Fruit fly (Drosophila melanogaster) whole organism, embryonic: ENCODE data around the gene CG33641.

Experiments
- Asciz ChIP-seq: fragments of 200-800 bp; sonication (Bioruptor generic); optimal IDR thresholded peaks from 2 replicates; lab custom pipeline; 2017; ENCODE audit warnings: missing biosample characterization, mild to moderate bottlenecking, missing genetic modification characterization, missing genetic modification reagents
- Atf6 ChIP-seq: fragments of 200-800 bp; sonication (Bioruptor generic); IDR thresholded peaks from 2 replicates; pipeline ENCODE4 v1.3.6; 2022; ENCODE audit warnings: missing biosample characterization, missing genetic modification characterization
- CG11456 ChIP-seq: fragments of 200-800 bp; sonication (Bioruptor generic); IDR thresholded peaks from 3 replicates; pipeline ENCODE4 v1.3.6; 2022; ENCODE audit warnings: missing biosample characterization, missing genetic modification characterization
- CG12071 ChIP-seq: fragments of 200-800 bp; sonication (Bioruptor generic); optimal IDR thresholded peaks from 3 replicates; lab custom pipeline; 2018; ENCODE audit warnings: missing biosample characterization, mild to moderate bottlenecking, missing genetic modification characterization
- CG12219 ChIP-seq: fragments of 200-800 bp; sonication (Bioruptor generic); optimal IDR thresholded peaks from 3 replicates; lab custom pipeline; 2018; ENCODE audit warnings: missing biosample characterization, mild to moderate bottlenecking, missing genetic modification characterization
- CG12236 ChIP-seq: fragments of 200-800 bp; sonication (Bioruptor generic); optimal IDR thresholded peaks from 2 replicates; lab custom pipeline; 2016; ENCODE audit warnings: missing biosample characterization, missing genetic modification characterization
- CG15479 ChIP-seq: fragments of 200-800 bp; sonication (Bioruptor generic); optimal IDR thresholded peaks from 3 replicates; lab custom pipeline; 2019; ENCODE audit warnings: missing biosample characterization, mild to moderate bottlenecking, missing genetic modification characterization, moderate library complexity
- CG17802 ChIP-seq: fragments of 200-800 bp; sonication (Bioruptor generic); optimal IDR thresholded peaks from 2 replicates; lab custom pipeline; 2018; ENCODE audit warnings: missing biosample characterization, mild to moderate bottlenecking, missing genetic modification characterization, moderate library complexity
- CG2875 ChIP-seq: fragments of 200-800 bp; sonication (Bioruptor generic); optimal IDR thresholded peaks from 2 replicates; lab custom pipeline; 2017; ENCODE audit warnings: missing biosample characterization, mild to moderate bottlenecking, missing genetic modification characterization, missing genetic modification reagents
- CG31365 ChIP-seq: fragments of 200-800 bp; sonication (Bioruptor generic); optimal IDR thresholded peaks from 2 replicates; lab custom pipeline; 2018; ENCODE audit warnings: missing biosample characterization, mild to moderate bottlenecking, missing genetic modification characterization
- CG32532 ChIP-seq: fragments of 200-800 bp; sonication (Bioruptor generic); IDR thresholded peaks from 2 replicates; pipeline ENCODE4 v1.3.6; 2022; ENCODE audit warnings: missing biosample characterization, missing genetic modification characterization
- CG32767 ChIP-seq: fragments of 200-800 bp; sonication (Bioruptor generic); IDR thresholded peaks from 2 replicates; pipeline ENCODE4 v1.3.6; 2022; ENCODE audit warnings: missing biosample characterization, missing genetic modification characterization
- CG4404 ChIP-seq: fragments of 200-800 bp; sonication (Bioruptor generic); IDR thresholded peaks from 2 replicates; pipeline ENCODE4 v1.3.6; 2022; ENCODE audit warnings: missing biosample characterization, missing genetic modification characterization
- CG5953 ChIP-seq: fragments of 200-800 bp; sonication (Bioruptor generic); IDR thresholded peaks from 2 replicates; pipeline ENCODE4 v1.3.6; 2022; ENCODE audit warnings: missing biosample characterization, missing genetic modification characterization
- CG6175 ChIP-seq: fragments of 200-800 bp; sonication (Bioruptor generic); IDR thresholded peaks from 3 replicates; pipeline ENCODE4 v1.3.6; 2022; ENCODE audit warnings: missing biosample characterization, missing genetic modification characterization
- CG8290 ChIP-seq, 3 experiments: fragments of 200-800 bp; sonication (Bioruptor generic); optimal IDR thresholded peaks; 2 replicates each; lab custom pipeline; 2016 to 2019; ENCODE audit warnings: missing biosample characterization in 3 of 3, missing genetic modification characterization in 3 of 3, mild to moderate bottlenecking in 2 of 3, moderate library complexity in 1 of 3
- Camta ChIP-seq: fragments of 200-800 bp; sonication (Bioruptor generic); optimal IDR thresholded peaks from 2 replicates; lab custom pipeline; 2016; ENCODE audit warnings: missing biosample characterization, missing genetic modification characterization
- CkIIα-i1 ChIP-seq: fragments of 200-800 bp; sonication (Bioruptor generic); IDR thresholded peaks from 2 replicates; pipeline ENCODE4 v1.3.6; 2022; ENCODE audit warnings: missing biosample characterization, missing genetic modification characterization
- D19B ChIP-seq: fragments of 200-800 bp; sonication (Bioruptor generic); optimal IDR thresholded peaks from 2 replicates; lab custom pipeline; 2017; ENCODE audit warnings: missing biosample characterization, mild to moderate bottlenecking, missing genetic modification characterization
- Ets65A ChIP-seq: fragments of 200-800 bp; sonication (Bioruptor generic); peaks from one replicate; lab custom pipeline; 2016; ENCODE audit warnings: missing biosample characterization, missing genetic modification characterization
- MBD-R2 ChIP-seq: fragments of 200-800 bp; sonication (Bioruptor generic); IDR thresholded peaks from 2 replicates; pipeline ENCODE4 v1.3.6; 2022; ENCODE audit warnings: missing biosample characterization, missing genetic modification characterization
- Meics ChIP-seq: fragments of 200-800 bp; sonication (Bioruptor generic); optimal IDR thresholded peaks from 2 replicates; lab custom pipeline; 2017; ENCODE audit warnings: missing biosample characterization, mild to moderate bottlenecking, missing genetic modification characterization
- Mrtf ChIP-seq: fragments of 200-800 bp; sonication (Bioruptor generic); IDR thresholded peaks from 3 replicates; pipeline ENCODE4 v1.3.6; 2022; ENCODE audit warnings: missing biosample characterization, missing genetic modification characterization
- NfI ChIP-seq: fragments of 200-800 bp; sonication (Bioruptor generic); optimal IDR thresholded peaks from 3 replicates; lab custom pipeline; 2018; ENCODE audit warnings: missing biosample characterization, mild to moderate bottlenecking, missing genetic modification characterization, moderate library complexity
- Rx ChIP-seq: fragments of 200-800 bp; sonication (Bioruptor generic); IDR thresholded peaks from 2 replicates; pipeline ENCODE4 v1.3.6; 2022; ENCODE audit warnings: missing biosample characterization, missing genetic modification characterization
- Side ChIP-seq: fragments of 200-800 bp; sonication (Bioruptor generic); optimal IDR thresholded peaks from 2 replicates; lab custom pipeline; 2016; ENCODE audit warnings: missing biosample characterization, missing genetic modification characterization
- Stat92E ChIP-seq, 3 experiments: fragments of >200 bp in 2 of 3; fragments of 200-800 bp in 1 of 3; sonication (Bioruptor generic) in 1 of 3; optimal IDR thresholded peaks; 2 replicates each; lab custom pipeline; 2017 to 2019; ENCODE audit warnings: missing biosample characterization in 3 of 3, missing genetic modification characterization in 3 of 3, mild to moderate bottlenecking in 1 of 3, moderate library complexity in 1 of 3
- TFAM ChIP-seq: fragments of 200-800 bp; sonication (Bioruptor generic); optimal IDR thresholded peaks from 2 replicates; lab custom pipeline; 2017; ENCODE audit warnings: missing biosample characterization, missing genetic modification characterization, inconsistent platforms
- Xrp1 ChIP-seq: fragments of 200-800 bp; sonication (Bioruptor generic); IDR thresholded peaks from 2 replicates; pipeline ENCODE4 v1.3.6; 2022; ENCODE audit warnings: missing biosample characterization, missing genetic modification characterization
- amos ChIP-seq: fragments of 200-800 bp; sonication (Bioruptor generic); IDR thresholded peaks from 2 replicates; pipeline ENCODE4 v1.3.6; 2022; ENCODE audit warnings: missing biosample characterization, missing genetic modification characterization; ENCODE audit not compliant: partially characterized antibody
- ara ChIP-seq: fragments of 200-800 bp; sonication (Bioruptor generic); IDR thresholded peaks from 2 replicates; pipeline ENCODE4 v1.3.6; 2022; ENCODE audit warnings: missing biosample characterization, missing genetic modification characterization
- ase ChIP-seq: fragments of 200-800 bp; sonication (Bioruptor generic); IDR thresholded peaks from 3 replicates; pipeline ENCODE4 v1.3.6; 2022; ENCODE audit warnings: missing biosample characterization, missing genetic modification characterization
- cad ChIP-seq: fragments of >200 bp; optimal IDR thresholded peaks from 2 replicates; lab custom pipeline; 2017; ENCODE audit warnings: missing biosample characterization, missing genetic modification characterization
- dan ChIP-seq: fragments of 200-800 bp; sonication (Bioruptor generic); IDR thresholded peaks from 2 replicates; pipeline ENCODE4 v1.3.6; 2022; ENCODE audit warnings: missing biosample characterization, missing genetic modification characterization
- en ChIP-seq: fragments of 200-800 bp; sonication (Bioruptor generic); optimal IDR thresholded peaks from 2 replicates; lab custom pipeline; 2016; ENCODE audit warnings: missing biosample characterization, missing genetic modification characterization
- gem ChIP-seq: fragments of 200-800 bp; sonication (Bioruptor generic); optimal IDR thresholded peaks from 2 replicates; lab custom pipeline; 2019; ENCODE audit warnings: missing biosample characterization, mild to moderate bottlenecking, missing genetic modification characterization, moderate library complexity
- gro ChIP-seq: fragments of 200-800 bp; sonication (Bioruptor generic); optimal IDR thresholded peaks from 2 replicates; lab custom pipeline; 2016; ENCODE audit warnings: missing biosample characterization, missing genetic modification characterization
- gsb-n ChIP-seq: fragments of 200-800 bp; sonication (Bioruptor generic); optimal IDR thresholded peaks from 3 replicates; lab custom pipeline; 2018; ENCODE audit warnings: missing biosample characterization, mild to moderate bottlenecking, missing genetic modification characterization
- knrl ChIP-seq: fragments of 200-800 bp; sonication (Bioruptor generic); IDR thresholded peaks from 3 replicates; pipeline ENCODE4 v1.3.6; 2022; ENCODE audit warnings: missing biosample characterization, missing genetic modification characterization; ENCODE audit not compliant: partially characterized antibody
- mam ChIP-seq: fragments of 200-800 bp; sonication (Bioruptor generic); optimal IDR thresholded peaks from 3 replicates; lab custom pipeline; 2016; ENCODE audit warnings: missing biosample characterization, missing genetic modification characterization
- mld ChIP-seq: fragments of 200-800 bp; sonication (Bioruptor generic); IDR thresholded peaks from 3 replicates; pipeline ENCODE4 v1.3.6; 2022; ENCODE audit warnings: missing biosample characterization, missing genetic modification characterization; ENCODE audit not compliant: partially characterized antibody
- nerfin-1 ChIP-seq: fragments of 200-800 bp; sonication (Bioruptor generic); optimal IDR thresholded peaks from 3 replicates; lab custom pipeline; 2019; ENCODE audit warnings: missing biosample characterization, mild to moderate bottlenecking, missing genetic modification characterization, moderate library complexity
- pho ChIP-seq: fragments of 200-800 bp; sonication (Bioruptor generic); optimal IDR thresholded peaks from 2 replicates; lab custom pipeline; 2016; ENCODE audit warnings: missing biosample characterization, missing genetic modification characterization
- pum ChIP-seq: fragments of 200-800 bp; sonication (Bioruptor generic); optimal IDR thresholded peaks from 2 replicates; lab custom pipeline; 2016; ENCODE audit warnings: missing biosample characterization, missing genetic modification characterization
- pzg ChIP-seq: fragments of 200-800 bp; sonication (Bioruptor generic); optimal IDR thresholded peaks from 3 replicates; lab custom pipeline; 2018; ENCODE audit warnings: missing biosample characterization, mild to moderate bottlenecking, missing genetic modification characterization, moderate library complexity
- scrt ChIP-seq: fragments of 200-800 bp; sonication (Bioruptor generic); optimal IDR thresholded peaks from 2 replicates; lab custom pipeline; 2018; ENCODE audit warnings: missing biosample characterization, mild to moderate bottlenecking, missing genetic modification characterization, moderate library complexity
- sr ChIP-seq: fragments of 200-800 bp; sonication (Bioruptor generic); IDR thresholded peaks from 3 replicates; pipeline ENCODE4 v1.3.6; 2022; ENCODE audit warnings: missing biosample characterization, missing genetic modification characterization
- stwl ChIP-seq: fragments of 200-800 bp; sonication (Bioruptor generic); optimal IDR thresholded peaks from 3 replicates; lab custom pipeline; 2018; ENCODE audit warnings: missing biosample characterization, mild to moderate bottlenecking, missing genetic modification characterization, moderate library complexity

CG33641 gene

DNA sequence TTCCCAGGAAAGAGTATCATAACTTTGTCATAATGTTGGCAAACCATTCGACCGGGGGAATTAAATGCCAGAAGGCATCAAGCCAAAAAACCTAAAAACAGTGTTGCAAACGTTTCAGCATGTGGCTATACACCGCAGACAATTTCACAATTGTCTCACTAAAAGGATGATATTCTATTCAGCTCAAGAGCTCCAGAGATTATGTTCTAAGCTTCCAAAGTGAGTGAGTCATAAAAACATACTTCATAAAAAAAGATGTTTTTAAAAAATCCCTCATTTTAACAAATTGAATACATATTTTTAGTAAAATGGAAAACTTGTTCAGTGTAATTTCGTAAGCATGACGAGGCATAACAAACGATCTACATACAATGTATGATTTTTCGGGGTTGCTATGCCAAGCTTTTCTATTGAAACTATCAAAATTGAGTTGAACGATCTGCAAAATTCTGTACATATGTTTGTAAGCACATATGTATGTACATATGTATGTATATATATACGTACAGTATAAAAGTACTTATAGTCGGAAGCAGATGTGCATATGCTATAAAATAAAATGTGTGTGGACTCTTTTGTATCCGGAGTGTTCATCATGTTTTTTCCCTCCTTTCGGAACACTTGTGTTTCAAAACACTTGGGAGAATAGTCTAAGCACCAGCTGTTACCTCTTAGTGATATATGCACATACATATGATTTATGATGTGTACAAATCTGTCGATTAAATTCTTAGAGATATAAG lies 13.7 kb upstream of the CG33641 start (continued):
- TF ChIP-seq Atf6 (GFP tag; lab: Robert Waterston, UW) (peak; percentile 58; the same call in 1 of the 2 replicates), NfI (GFP tag; lab: Kevin White, UChicago) (peak; percentile 35), Meics (GFP tag; lab: Kevin White, UChicago) (peak; percentile 72), cad (GFP tag; lab: Kevin White, UChicago) (no peak), amos (GFP tag; lab: Robert Waterston, UW) (no peak), CG12071 (GFP tag; lab: Kevin White, UChicago) (peak; percentile 80), CG8290 (GFP tag; optimal IDR thresholded peaks at IDR 0.05; lab: Kevin White, UChicago) (no peak), CG8290 (tag; optimal IDR thresholded peaks at IDR 0.05; lab: Kevin White, UChicago) (peak in 1 of 2 experiments; percentile 40), sr (GFP tag; lab: Robert Waterston, UW) (peak; percentile 27; the same call in 1 of the 3 replicates), Asciz (GFP tag; lab: Kevin White, UChicago) (peak; percentile 71), gem (tag; lab: Kevin White, UChicago) (peak; percentile 81), Rx (GFP tag; lab: Robert Waterston, UW) (peak; percentile 83), pzg (GFP tag; lab: Kevin White, UChicago) (no peak), scrt (GFP tag; lab: Kevin White, UChicago) (peak; percentile 51), CG17802 (tag; lab: Kevin White, UChicago) (peak; percentile 66), D19B (GFP tag; lab: Kevin White, UChicago) (peak; percentile 40), Ets65A (GFP tag; lab: Kevin White, UChicago) (peak; percentile 99), mam (GFP tag; lab: Kevin White, UChicago) (peak; percentile 80), CG31365 (tag; lab: Kevin White, UChicago) (no peak), CG11456 (GFP tag; lab: Robert Waterston, UW) (peak; percentile 67), Mrtf (peak; percentile 61), Stat92E (GFP tag; optimal IDR thresholded peaks at IDR 0.05; lab: Kevin White, UChicago) (peak in 1 of 3 experiments; percentile 31), nerfin-1 (tag; lab: Kevin White, UChicago) (peak; percentile 58), TFAM (no peak), CG32532 (GFP tag; lab: Robert Waterston, UW) (peak; percentile 85), dan (no peak), en (GFP tag; lab: Kevin White, UChicago) (peak; percentile 84), CG2875 (GFP tag; lab: Kevin White, UChicago) (no peak), pum (GFP tag; lab: Kevin White, UChicago) (peak; percentile 54), gro (GFP tag; lab: Kevin White, UChicago) (peak; percentile 80), MBD-R2 (GFP tag; lab: Robert Waterston, UW) (no peak; the same call in 1 of the 2 replicates), gsb-n (tag; lab: Kevin White, UChicago) (peak; percentile 28), stwl (tag; lab: Kevin White, UChicago) (peak; percentile 4), Side (peak; percentile 73), pho (GFP tag; lab: Kevin White, UChicago) (peak; percentile 2), CG12236 (GFP tag; lab: Kevin White, UChicago) (peak; percentile 28), CG12219 (GFP tag; lab: Kevin White, UChicago) (peak; percentile 80), CkIIα-i1 (no peak; the same call in 1 of the 2 replicates), ara (peak; percentile 64; the same call in 1 of the 2 replicates), CG15479 (GFP tag; lab: Kevin White, UChicago) (no peak), CG32767 (peak; percentile 72; the same call in 1 of the 2 replicates), ase (GFP tag; lab: Robert Waterston, UW) (peak; percentile 72), mld (GFP tag; lab: Robert Waterston, UW) (no peak), CG5953 (no peak), Camta (peak; percentile 84), CG4404 (GFP tag; lab: Robert Waterston, UW) (peak; percentile 28; the same call in 1 of the 2 replicates), Xrp1 (GFP tag; lab: Robert Waterston, UW) (peak; percentile 83), knrl (GFP tag; lab: Robert Waterston, UW) (no peak), CG6175 (GFP tag; lab: Robert Waterston, UW) (peak; percentile 48; the same call in 1 of the 3 replicates)
